Fruit fly (Drosophila melanogaster) whole organism, embryonic: ENCODE data around the gene CG17571.

Experiments
- BtbVII ChIP-seq: fragments of 200-800 bp; sonication (Bioruptor generic); optimal IDR thresholded peaks from 3 replicates; lab custom pipeline; 2017; ENCODE audit warnings: missing biosample characterization, mild to moderate bottlenecking, missing genetic modification characterization
- CG13296 ChIP-seq: fragments of 200-800 bp; sonication (Bioruptor generic); optimal IDR thresholded peaks from 3 replicates; lab custom pipeline; 2018; ENCODE audit warnings: missing biosample characterization, mild to moderate bottlenecking, missing genetic modification characterization
- CG3726 ChIP-seq: fragments of 200-800 bp; sonication (Bioruptor generic); IDR thresholded peaks from 3 replicates; pipeline ENCODE4, ENCODE4 v1.3.6; 2022; ENCODE audit warnings: missing biosample characterization, missing genetic modification characterization
- Ets65A ChIP-seq: fragments of 200-800 bp; sonication (Bioruptor generic); peaks from one replicate; lab custom pipeline; 2016; ENCODE audit warnings: missing biosample characterization, missing genetic modification characterization
- Oli ChIP-seq: fragments of 200-800 bp; sonication (Bioruptor generic); optimal IDR thresholded peaks from 2 replicates; lab custom pipeline; 2018; ENCODE audit warnings: missing biosample characterization, mild to moderate bottlenecking, missing genetic modification characterization, moderate library complexity
- Sry-β ChIP-seq: fragments of 200-800 bp; sonication (Bioruptor generic); optimal IDR thresholded peaks from 2 replicates; lab custom pipeline; 2018; ENCODE audit warnings: missing biosample characterization, mild to moderate bottlenecking, missing genetic modification characterization, moderate library complexity
- ab ChIP-seq: fragments of 200-800 bp; sonication (Bioruptor generic); optimal IDR thresholded peaks from 2 replicates; lab custom pipeline; 2016; ENCODE audit warnings: missing biosample characterization, missing genetic modification characterization
- fd3F ChIP-seq: fragments of 200-800 bp; sonication (Bioruptor generic); optimal IDR thresholded peaks from 2 replicates; lab custom pipeline; 2018; ENCODE audit warnings: missing biosample characterization, mild to moderate bottlenecking, missing genetic modification characterization, moderate library complexity
- kay ChIP-seq: fragments of 200-800 bp; sonication (Bioruptor generic); optimal IDR thresholded peaks from 2 replicates; lab custom pipeline; 2016; ENCODE audit warnings: missing biosample characterization, missing genetic modification characterization
- nom ChIP-seq: fragments of 200-800 bp; sonication (Bioruptor generic); optimal IDR thresholded peaks from 2 replicates; lab custom pipeline; 2017; ENCODE audit warnings: missing biosample characterization, missing genetic modification characterization, mild to moderate bottlenecking, moderate library complexity, missing genetic modification reagents
- psq ChIP-seq: fragments of 200-800 bp; sonication (Bioruptor generic); optimal IDR thresholded peaks from 2 replicates; lab custom pipeline; 2017; ENCODE audit warnings: missing biosample characterization, missing genetic modification characterization

- TF ChIP-seq nom (GFP tag; lab: Kevin White, UChicago), result no peak
- no peak for TF ChIP-seq kay
- no peak for TF ChIP-seq CG13296 (GFP tag; lab: Kevin White, UChicago)
- no peak for TF ChIP-seq Oli (tag; lab: Kevin White, UChicago)
- TF ChIP-seq Sry-β, result no peak
- peak; percentile 12 for TF ChIP-seq Ets65A (GFP tag; lab: Kevin White, UChicago)
- TF ChIP-seq CG3726 (GFP tag; lab: Robert Waterston, UW), result no peak
- no peak for TF ChIP-seq ab (GFP tag; lab: Kevin White, UChicago)
- TF ChIP-seq fd3F (GFP tag; lab: Kevin White, UChicago), result no peak
- no peak for TF ChIP-seq BtbVII (GFP tag; lab: Kevin White, UChicago)
- no peak for TF ChIP-seq psq (GFP tag; lab: Kevin White, UChicago)
Measured at dm6 chr2L:20222940-20223727, 33.9 kb downstream of the CG17571 start.
